Worm (Caenorhabditis elegans): ENCODE measurements around the gene ttr-46.

Gene ttr-46

DNA sequence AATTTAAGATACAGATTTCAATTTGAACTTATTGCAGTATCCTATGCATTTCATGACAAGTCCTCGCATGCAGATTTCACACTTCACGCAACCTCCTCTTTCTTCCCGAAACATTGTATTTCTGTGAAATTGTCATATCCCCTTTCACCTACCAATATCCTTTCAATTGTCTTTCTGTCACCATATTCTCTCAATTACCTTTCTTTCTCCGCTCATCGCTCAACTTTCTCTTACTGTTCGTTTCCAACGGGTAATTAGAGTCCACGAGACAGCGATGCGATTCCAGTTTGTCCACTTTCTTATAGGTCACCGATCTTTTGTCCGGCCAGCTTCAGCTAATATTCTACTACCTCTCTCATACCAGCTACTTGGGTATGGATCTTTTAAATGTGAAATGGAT is 1.4 kb downstream of the ttr-46 start, which contains the start of gene mam-5:
mam-5 (plus strand) TSS at position 304 of the 400 bp plus-strand sequence.
- TF ChIP-seq blmp-1 (tag; optimal IDR thresholded peaks at IDR 0.05) (peak; percentile 56), hlh-1 (tag; optimal IDR thresholded peaks at IDR 0.05) (no peak)

DNA sequence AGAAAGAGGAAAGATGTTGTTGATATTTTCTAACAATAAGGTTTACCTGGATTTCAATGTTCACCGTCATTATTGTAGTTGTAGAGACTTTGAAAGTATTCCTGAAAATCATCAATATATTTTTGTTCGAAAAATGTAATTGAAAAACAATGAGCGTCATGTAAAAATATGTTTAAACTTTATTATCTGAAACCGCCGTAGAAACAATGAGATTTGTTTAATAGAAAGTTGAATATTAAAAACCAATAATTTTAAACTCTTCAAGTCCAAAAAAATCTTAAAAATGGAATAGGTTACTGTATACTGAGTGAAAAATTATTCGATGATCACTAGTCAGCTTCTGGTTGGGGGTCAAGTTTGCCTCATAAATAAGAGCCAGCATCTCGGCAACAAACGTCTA is 7.2 kb downstream of the ttr-46 start, which contains the start of gene anmt-3:
anmt-3 (minus strand) TSS at position 101 of the 400 bp plus-strand sequence.
- no peak for TF ChIP-seq unc-62 (GFP tag; optimal IDR thresholded peaks at IDR 0.05)
- TF ChIP-seq mls-2 (tag; optimal IDR thresholded peaks at IDR 0.05) = no peak
- TF ChIP-seq elt-1 (tag; optimal IDR thresholded peaks at IDR 0.05; ENCODE audit: borderline replicate concordance, insufficient read depth) = no peak
- TF ChIP-seq drap-1 (GFP tag; optimal IDR thresholded peaks at IDR 0.05) = no peak
- TF ChIP-seq unc-120 (tag; optimal IDR thresholded peaks at IDR 0.05; ENCODE audit: poor library complexity, severe bottlenecking) = no peak
- no peak for TF ChIP-seq lsy-2 (tag; optimal IDR thresholded peaks at IDR 0.05)

DNA sequence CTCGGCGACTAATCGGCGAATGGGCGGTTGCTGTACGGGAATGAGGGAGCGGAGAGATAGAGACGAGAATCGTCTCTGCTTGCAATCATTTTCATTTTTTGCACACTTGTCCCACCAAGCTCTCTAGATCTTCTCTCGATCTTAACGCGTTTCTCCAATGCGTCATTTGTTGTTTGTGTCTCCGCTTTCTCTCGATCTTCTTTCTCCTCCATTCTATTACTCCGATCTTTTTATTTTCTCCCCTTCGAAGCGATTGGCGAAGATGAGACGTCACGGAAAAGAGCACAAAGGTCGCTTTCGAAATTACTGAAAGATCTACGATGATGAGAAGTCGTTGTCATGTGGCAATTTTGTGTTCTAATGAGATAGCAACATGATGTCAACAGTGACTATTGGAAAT is 7.6 kb downstream of the ttr-46 start:
- TF ChIP-seq lin-13 (tag; optimal IDR thresholded peaks at IDR 0.05) (no peak), nhr-237 (tag; optimal IDR thresholded peaks at IDR 0.05) (no peak), tbx-8 (GFP tag; optimal IDR thresholded peaks at IDR 0.05) (no peak), snpc-4 (tag; optimal IDR thresholded peaks at IDR 0.05) (no peak), blmp-1 (tag; optimal IDR thresholded peaks at IDR 0.05) (no peak), unc-120 (tag; optimal IDR thresholded peaks at IDR 0.05; ENCODE audit: poor library complexity, severe bottlenecking) (peak; percentile 66), ceh-83 (GFP tag; optimal IDR thresholded peaks at IDR 0.05) (no peak), pha-4 (tag; optimal IDR thresholded peaks at IDR 0.05) (no peak), M03D4.4 (tag; optimal IDR thresholded peaks at IDR 0.05) (no peak), lin-32 (GFP tag; optimal IDR thresholded peaks at IDR 0.05) (no peak), hlh-1 (tag; optimal IDR thresholded peaks at IDR 0.05) (peak; percentile 98), elt-1 (tag; optimal IDR thresholded peaks at IDR 0.05; ENCODE audit: borderline replicate concordance, insufficient read depth) (no peak), mab-5 (tag; optimal IDR thresholded peaks at IDR 0.05) (peak; percentile 35), flh-1 (GFP tag; optimal IDR thresholded peaks at IDR 0.05) (no peak), ceh-39 (tag; optimal IDR thresholded peaks at IDR 0.05) (no peak), nhr-2 (tag; optimal IDR thresholded peaks at IDR 0.05) (no peak), lsy-2 (tag; optimal IDR thresholded peaks at IDR 0.05) (no peak), bed-3 (GFP tag; optimal IDR thresholded peaks at IDR 0.05) (no peak), nhr-76 (tag; optimal IDR thresholded peaks at IDR 0.05) (no peak), ces-1 (GFP tag; optimal IDR thresholded peaks at IDR 0.05) (no peak), ham-2 (GFP tag; optimal IDR thresholded peaks at IDR 0.05) (no peak), mls-2 (tag; optimal IDR thresholded peaks at IDR 0.05) (no peak), sem-2 (GFP tag; optimal IDR thresholded peaks at IDR 0.05) (no peak), unc-39 (tag; optimal IDR thresholded peaks at IDR 0.05) (no peak), unc-62 (GFP tag; optimal IDR thresholded peaks at IDR 0.05) (peak; percentile 66), nhr-12 (tag; optimal IDR thresholded peaks at IDR 0.05) (no peak), cnd-1 (tag; optimal IDR thresholded peaks at IDR 0.05) (no peak), sptf-1 (tag; optimal IDR thresholded peaks at IDR 0.05) (no peak), zip-8 (tag; optimal IDR thresholded peaks at IDR 0.05) (no peak), ztf-11 (tag; optimal IDR thresholded peaks at IDR 0.05) (no peak), mep-1 (tag; optimal IDR thresholded peaks at IDR 0.05) (no peak), elt-3 (tag; optimal IDR thresholded peaks at IDR 0.05) (no peak), nhr-28 (tag; optimal IDR thresholded peaks at IDR 0.05) (no peak), ceh-43 (GFP tag; optimal IDR thresholded peaks at IDR 0.05) (no peak), drap-1 (GFP tag; optimal IDR thresholded peaks at IDR 0.05) (no peak)

ce11 chrV:9960376-9960775 is 9.3 kb downstream of the ttr-46 start, which contains the start of gene T07C12.10:
Gene T07C12.10 (minus strand): TSS chrV:9960476.
- TF ChIP-seq ztf-11 (tag; optimal IDR thresholded peaks at IDR 0.05) (no peak), zip-8 (tag; optimal IDR thresholded peaks at IDR 0.05) (no peak), ham-2 (GFP tag; optimal IDR thresholded peaks at IDR 0.05) (no peak)

Measured in whole organism, mixed stage, embryonic.